Fruit fly (Drosophila melanogaster) whole organism, pupa: ENCODE results near the gene chinmo.

Experiments used
- CG10348 ChIP-seq: fragments of 200-800 bp; sonication (Bioruptor generic); IDR thresholded peaks from 2 replicates; pipeline ENCODE4 v1.3.6; 2022; ENCODE audit warnings: missing biosample characterization, missing genetic modification characterization
- CG12605 ChIP-seq: fragments of 200-800 bp; sonication (Bioruptor generic); IDR thresholded peaks from 2 replicates; pipeline ENCODE4 v1.3.6; 2022; ENCODE audit warnings: missing biosample characterization, missing genetic modification characterization
- CG13204 ChIP-seq: fragments of 200-800 bp; sonication (Bioruptor generic); optimal IDR thresholded peaks from 2 replicates; lab custom pipeline; 2018; ENCODE audit warnings: missing biosample characterization, mild to moderate bottlenecking, missing genetic modification characterization, moderate library complexity
- CG14655 ChIP-seq: fragments of 200-800 bp; sonication (Bioruptor generic); optimal IDR thresholded peaks from 3 replicates; lab custom pipeline; 2017; ENCODE audit warnings: mild to moderate bottlenecking, missing biosample characterization, missing genetic modification reagents, missing genetic modification characterization
- CG15710 ChIP-seq: fragments of 200-800 bp; sonication (Bioruptor generic); optimal IDR thresholded peaks from 2 replicates; lab custom pipeline; 2018; ENCODE audit warnings: missing biosample characterization, mild to moderate bottlenecking, missing genetic modification characterization, moderate library complexity
- CG17806 ChIP-seq: fragments of 200-800 bp; sonication (Bioruptor generic); optimal IDR thresholded peaks from 2 replicates; lab custom pipeline; 2018; ENCODE audit warnings: missing biosample characterization, mild to moderate bottlenecking, missing genetic modification characterization, moderate library complexity
- CG32121 ChIP-seq: fragments of 200-800 bp; sonication (Bioruptor generic); IDR thresholded peaks from 2 replicates; pipeline ENCODE4 v1.3.6; 2022; ENCODE audit warnings: missing biosample characterization, missing genetic modification characterization
- CG34367 ChIP-seq: fragments of 200-800 bp; sonication (Bioruptor generic); optimal IDR thresholded peaks from 2 replicates; lab custom pipeline; 2018; ENCODE audit warnings: missing biosample characterization, mild to moderate bottlenecking, missing genetic modification characterization
- CG4496 ChIP-seq: fragments of 200-800 bp; sonication (Bioruptor generic); IDR thresholded peaks from 3 replicates; pipeline ENCODE4 v1.3.6; 2022; ENCODE audit warnings: missing biosample characterization, missing genetic modification characterization
- CG8159 ChIP-seq: fragments of 200-800 bp; sonication (Bioruptor generic); optimal IDR thresholded peaks from 3 replicates; lab custom pipeline; 2018; ENCODE audit warnings: missing biosample characterization, mild to moderate bottlenecking, missing genetic modification characterization, moderate library complexity
- CG8301 ChIP-seq: fragments of 200-800 bp; sonication (Bioruptor generic); optimal IDR thresholded peaks from 2 replicates; lab custom pipeline; 2018; ENCODE audit warnings: missing biosample characterization, mild to moderate bottlenecking, missing genetic modification characterization
- CG9948 ChIP-seq: fragments of 200-800 bp; sonication (Bioruptor generic); optimal IDR thresholded peaks from 2 replicates; lab custom pipeline; 2018; ENCODE audit warnings: missing biosample characterization, mild to moderate bottlenecking, missing genetic modification characterization, moderate library complexity
- D1 ChIP-seq: fragments of 200-800 bp; sonication (Bioruptor generic); optimal IDR thresholded peaks from 2 replicates; lab custom pipeline; 2018; ENCODE audit warnings: missing biosample characterization, mild to moderate bottlenecking, missing genetic modification characterization, moderate library complexity
- EcR ChIP-seq: fragments of 200-800 bp; sonication (Bioruptor generic); optimal IDR thresholded peaks from 3 replicates; lab custom pipeline; 2019; ENCODE audit warnings: missing biosample characterization, missing genetic modification characterization, mild to moderate bottlenecking, moderate library complexity, missing genetic modification reagents
- Ets98B ChIP-seq: fragments of 200-800 bp; sonication (Bioruptor generic); IDR thresholded peaks from 2 replicates; pipeline ENCODE4 v1.3.6; 2022; ENCODE audit warnings: missing biosample characterization, missing genetic modification characterization
- Pif1A ChIP-seq: fragments of 200-800 bp; sonication (Bioruptor generic); optimal IDR thresholded peaks from 3 replicates; lab custom pipeline; 2016; ENCODE audit warnings: missing biosample characterization, missing genetic modification characterization
- Pif1B ChIP-seq: fragments of 200-800 bp; sonication (Bioruptor generic); optimal IDR thresholded peaks from 3 replicates; lab custom pipeline; 2016; ENCODE audit warnings: missing biosample characterization, missing genetic modification characterization
- Snoo ChIP-seq: fragments of 200-800 bp; sonication (Bioruptor generic); optimal IDR thresholded peaks from 3 replicates; lab custom pipeline; 2017; ENCODE audit warnings: missing biosample characterization, mild to moderate bottlenecking, missing genetic modification characterization, inconsistent platforms
- fd96Ca ChIP-seq: fragments of 200-800 bp; sonication (Bioruptor generic); IDR thresholded peaks from 3 replicates; pipeline ENCODE4 v1.3.6; 2022; ENCODE audit warnings: missing biosample characterization, missing genetic modification characterization
- gl ChIP-seq: fragments of 200-800 bp; sonication (Bioruptor generic); optimal IDR thresholded peaks from 2 replicates; lab custom pipeline; 2018; ENCODE audit warnings: missing biosample characterization, mild to moderate bottlenecking, missing genetic modification characterization
- rn ChIP-seq: fragments of 200-800 bp; sonication (Bioruptor generic); IDR thresholded peaks from 2 replicates; pipeline ENCODE4 v1.3.6; 2022; ENCODE audit warnings: missing biosample characterization, missing genetic modification characterization

chinmo gene

DNA sequence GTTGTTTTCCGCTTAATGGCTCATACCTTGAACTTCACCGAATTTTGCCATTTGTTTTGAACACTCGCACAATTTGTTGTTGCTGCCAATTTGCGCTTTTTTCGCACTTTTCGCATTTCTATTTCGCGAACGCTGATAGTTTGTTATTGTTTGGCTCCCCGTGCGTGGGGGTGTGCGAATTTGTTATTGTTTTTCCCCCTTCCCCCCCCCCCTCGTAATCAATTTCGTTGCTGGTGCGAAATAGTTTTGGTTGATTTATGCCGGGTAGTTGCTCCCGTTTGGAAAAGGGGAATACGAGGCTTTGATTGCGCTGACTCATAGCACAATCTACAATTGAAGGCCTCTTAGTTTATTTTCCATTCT, 22.6 kb upstream of the chinmo start:
- no peak for TF ChIP-seq CG10348 (GFP tag; lab: Robert Waterston, UW)
- no peak for TF ChIP-seq CG12605 (GFP tag; lab: Robert Waterston, UW)
- no peak for TF ChIP-seq CG8159 (tag; lab: Kevin White, UChicago)
- TF ChIP-seq CG4496 = no peak
- no peak for TF ChIP-seq Snoo (tag; lab: Kevin White, UChicago)
- TF ChIP-seq fd96Ca (GFP tag; lab: Robert Waterston, UW) = no peak
- no peak for TF ChIP-seq CG15710 (tag; lab: Kevin White, UChicago)

DNA sequence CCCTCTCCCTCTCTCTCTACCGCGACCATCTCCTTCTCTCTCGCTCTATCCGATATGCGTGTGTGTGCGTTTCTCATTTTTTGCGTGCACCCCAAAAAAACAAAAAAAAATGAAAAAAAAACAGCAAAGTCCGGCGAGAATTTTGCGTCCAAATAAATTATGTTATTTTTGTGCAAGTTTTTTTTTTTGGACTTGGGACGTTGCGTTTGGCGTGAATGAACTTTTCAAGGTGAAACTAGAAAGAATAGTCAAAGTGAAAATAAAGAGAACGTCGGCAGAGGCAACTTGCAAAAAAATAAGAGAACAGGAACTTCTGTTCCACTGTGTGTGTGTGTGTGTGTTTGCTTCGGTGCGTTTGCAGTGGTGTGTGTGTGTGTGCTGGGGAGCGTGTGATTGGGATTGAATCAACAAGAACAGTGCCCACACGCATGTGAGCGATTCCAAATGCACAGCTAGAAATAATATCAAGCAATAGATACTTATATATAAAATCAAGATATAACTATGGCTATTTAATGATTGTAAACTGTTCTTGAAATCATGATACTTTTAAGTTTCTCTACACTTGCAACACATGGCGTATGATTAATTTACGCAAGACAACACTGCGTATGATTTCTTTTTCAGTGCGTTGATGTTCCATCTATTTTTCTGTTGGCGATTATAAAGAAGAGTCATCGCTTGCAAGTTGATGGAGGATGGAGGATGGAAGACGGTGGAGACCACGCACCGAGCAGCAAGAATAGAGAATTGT, 21.7 kb upstream of the chinmo start:
- peak; percentile 69 for TF ChIP-seq Ets98B (GFP tag; lab: Robert Waterston, UW)
- TF ChIP-seq CG8301 = peak; percentile 77
- TF ChIP-seq CG17806 (tag; lab: Kevin White, UChicago) = no peak
- no peak for TF ChIP-seq CG9948 (tag; lab: Kevin White, UChicago)
- peak; percentile 37 for TF ChIP-seq CG32121 (GFP tag; lab: Robert Waterston, UW)
- peak; percentile 81 for TF ChIP-seq CG4496
- TF ChIP-seq CG14655 (GFP tag; lab: Kevin White, UChicago) = peak; percentile 82
- TF ChIP-seq CG10348 (GFP tag; lab: Robert Waterston, UW) = peak; percentile 46; the same call in 1 of the 2 replicates
- 0 out of 2 replicates have a peak, but pooled peaks have one; percentile 24 for TF ChIP-seq CG12605 (GFP tag; lab: Robert Waterston, UW)
- peak; percentile 72; the same call in 2 of the 3 replicates for TF ChIP-seq fd96Ca (GFP tag; lab: Robert Waterston, UW)

DNA sequence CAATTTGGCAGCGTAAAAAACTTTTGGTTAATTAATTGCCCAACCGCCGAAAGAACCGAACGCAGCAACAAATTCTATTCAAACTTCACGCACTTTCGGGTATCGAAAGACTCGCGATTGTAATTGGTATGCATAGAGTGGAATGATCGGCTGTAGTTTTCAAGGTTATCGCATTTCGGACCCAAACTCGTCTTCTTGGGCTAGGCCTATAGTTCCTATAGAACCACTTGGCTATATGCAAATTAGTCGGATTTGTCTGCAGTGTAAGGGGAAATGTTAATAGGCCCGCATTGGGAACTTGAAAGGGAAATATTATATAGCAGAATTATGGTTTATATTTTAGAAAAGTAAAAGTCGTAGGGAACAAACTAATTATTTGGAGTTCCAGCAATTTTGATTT, 20.5 kb upstream of the chinmo start:
- TF ChIP-seq CG15710 (tag; lab: Kevin White, UChicago) (no peak), D1 (tag; lab: Kevin White, UChicago) (no peak), CG8301 (no peak), CG32121 (GFP tag; lab: Robert Waterston, UW) (no peak), gl (tag; lab: Kevin White, UChicago) (no peak)

DNA sequence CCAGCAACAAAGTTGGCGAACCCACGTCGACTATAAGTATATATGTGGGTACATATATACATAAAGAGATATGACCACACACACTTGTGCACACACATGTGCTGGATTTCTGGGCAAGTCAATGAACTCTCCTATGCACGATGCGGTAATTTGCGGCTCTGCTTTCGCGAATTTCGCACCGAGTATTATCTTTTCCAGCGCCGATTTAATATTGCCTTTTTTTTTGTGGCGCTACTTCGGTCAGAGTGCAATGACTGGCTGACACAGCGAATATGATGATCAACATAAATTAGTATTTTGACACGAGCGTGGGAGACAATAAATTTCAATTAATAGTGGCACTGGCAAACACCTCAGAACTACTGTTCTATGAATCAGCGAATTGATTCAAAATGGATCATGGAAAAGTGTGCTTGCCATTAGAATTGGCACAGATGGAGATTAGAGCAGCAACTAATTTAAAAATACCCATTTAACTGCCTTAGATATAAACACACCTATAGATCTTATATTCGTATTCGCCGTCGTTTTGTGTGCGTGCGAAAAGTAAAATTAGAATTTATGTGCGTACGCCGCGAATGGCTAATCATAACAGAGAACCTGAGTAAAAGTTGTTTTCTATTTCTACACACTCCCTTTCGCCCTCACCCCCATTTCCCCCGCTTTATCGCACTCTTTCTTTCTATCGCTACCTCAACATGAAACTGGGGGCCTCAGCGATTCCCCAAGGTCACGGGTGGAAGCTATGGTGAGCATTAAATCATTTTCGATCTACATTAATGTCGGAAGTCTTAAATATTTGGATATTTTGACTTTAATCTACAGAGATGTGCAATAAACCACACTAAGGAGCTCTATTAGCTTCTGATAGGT, 19.4 kb upstream of the chinmo start:
- TF ChIP-seq EcR (GFP tag; lab: Kevin White, UChicago) = no peak
- no peak for TF ChIP-seq CG17806 (tag; lab: Kevin White, UChicago)
- TF ChIP-seq fd96Ca (GFP tag; lab: Robert Waterston, UW) = no peak
- TF ChIP-seq CG34367 = no peak
- no peak for TF ChIP-seq CG9948 (tag; lab: Kevin White, UChicago)
- no peak for TF ChIP-seq gl (tag; lab: Kevin White, UChicago)
- TF ChIP-seq CG14655 (GFP tag; lab: Kevin White, UChicago) = no peak
- no peak for TF ChIP-seq CG10348 (GFP tag; lab: Robert Waterston, UW)
- no peak for TF ChIP-seq rn
- no peak for TF ChIP-seq Pif1A (GFP tag; lab: Kevin White, UChicago)
- no peak for TF ChIP-seq Ets98B (GFP tag; lab: Robert Waterston, UW)
- no peak for TF ChIP-seq CG15710 (tag; lab: Kevin White, UChicago)
- no peak for TF ChIP-seq CG8301
- no peak for TF ChIP-seq D1 (tag; lab: Kevin White, UChicago)
- TF ChIP-seq CG4496 = no peak
- TF ChIP-seq CG32121 (GFP tag; lab: Robert Waterston, UW) = no peak
- no peak for TF ChIP-seq Pif1B (GFP tag; lab: Kevin White, UChicago)
- TF ChIP-seq Snoo (tag; lab: Kevin White, UChicago) = no peak
- no peak for TF ChIP-seq CG13204

DNA sequence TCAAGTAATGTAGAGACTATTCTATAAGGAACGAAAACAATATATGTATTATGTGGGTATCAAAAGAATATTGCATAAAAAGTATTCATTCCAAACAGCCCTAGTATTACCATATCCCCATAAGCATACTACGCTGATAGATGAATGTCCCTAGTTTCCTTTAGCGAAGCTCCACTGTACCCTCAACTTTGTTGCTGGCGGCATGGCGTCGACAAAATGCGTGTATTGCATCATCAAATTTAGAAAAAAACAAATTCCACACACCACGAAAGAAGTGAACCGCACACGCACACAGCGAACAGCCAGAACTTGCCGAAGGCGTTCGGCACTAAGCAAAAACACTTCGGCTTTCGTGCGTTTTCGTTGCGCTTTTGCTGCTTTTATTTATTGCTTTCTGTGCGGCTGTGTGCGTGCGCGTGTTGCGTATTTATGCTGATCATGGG, 18.3 kb upstream of the chinmo start:
- TF ChIP-seq CG14655 (GFP tag; lab: Kevin White, UChicago) (peak; percentile 32), CG9948 (tag; lab: Kevin White, UChicago) (no peak), CG32121 (GFP tag; lab: Robert Waterston, UW) (peak; percentile 85; the same call in 1 of the 2 replicates), rn (0 out of 2 replicates have a peak, but pooled peaks have one; percentile 3), CG8301 (peak; percentile 31), CG12605 (GFP tag; lab: Robert Waterston, UW) (peak; percentile 75; the same call in 1 of the 2 replicates), Snoo (tag; lab: Kevin White, UChicago) (no peak), CG15710 (tag; lab: Kevin White, UChicago) (no peak), EcR (GFP tag; lab: Kevin White, UChicago) (no peak), CG8159 (tag; lab: Kevin White, UChicago) (no peak), gl (tag; lab: Kevin White, UChicago) (no peak), D1 (tag; lab: Kevin White, UChicago) (no peak), CG34367 (no peak), CG10348 (GFP tag; lab: Robert Waterston, UW) (peak; percentile 77), CG17806 (tag; lab: Kevin White, UChicago) (no peak), Pif1A (GFP tag; lab: Kevin White, UChicago) (no peak), CG4496 (peak; percentile 87), Pif1B (GFP tag; lab: Kevin White, UChicago) (no peak), Ets98B (GFP tag; lab: Robert Waterston, UW) (peak; percentile 83), CG13204 (no peak), fd96Ca (GFP tag; lab: Robert Waterston, UW) (peak; percentile 75)
- TF ChIP-seq, all 21 proteins: peak for 9
